Worm (Caenorhabditis elegans) whole organism, L1 larva: ENCODE measurements around the gene slc-28.1.

Source experiments
- aha-1 ChIP-seq: fragments of 150-350 bp; optimal IDR thresholded peaks from 2 replicates; lab custom pipeline; 2014; ENCODE audit warnings: missing biosample characterization, missing genetic modification characterization
- ceh-82 ChIP-seq, 3 experiments: fragments of 150-350 bp in 1 of 3; sonication (generic microtip) in 2 of 3; optimal IDR thresholded peaks; 2 replicates each; lab custom pipeline; 2014 to 2017; ENCODE audit warnings: missing biosample characterization in 3 of 3, missing genetic modification characterization in 3 of 3
- ces-1 ChIP-seq: fragments of 150-350 bp; optimal IDR thresholded peaks from 2 replicates; lab custom pipeline; 2014; ENCODE audit warnings: missing biosample characterization, missing genetic modification reagents, missing genetic modification characterization
- hlh-17 ChIP-seq: fragments of 200-800 bp; sonication (Bioruptor generic); optimal IDR thresholded peaks from 2 replicates; lab custom pipeline; 2018; ENCODE audit warnings: missing genetic modification characterization, mild to moderate bottlenecking, missing compliant biosample characterization, moderate library complexity, borderline replicate concordance
- mep-1 ChIP-seq: fragments of 150-350 bp; optimal IDR thresholded peaks from 2 replicates; lab custom pipeline; 2014; ENCODE audit warnings: missing biosample characterization, missing genetic modification characterization
- nhr-11 ChIP-seq: fragments of 150-350 bp; optimal IDR thresholded peaks from 2 replicates; lab custom pipeline; 2014; ENCODE audit warnings: missing biosample characterization, missing genetic modification characterization
- nhr-90 ChIP-seq: sonication (generic microtip); optimal IDR thresholded peaks from 2 replicates; lab custom pipeline; 2016; ENCODE audit warnings: mild to moderate bottlenecking, missing genetic modification characterization, missing compliant biosample characterization; ENCODE audit not compliant: poor library complexity
- pqm-1 ChIP-seq: sonication (generic microtip); optimal IDR thresholded peaks from 3 replicates; lab custom pipeline; 2017; ENCODE audit warnings: missing biosample characterization, missing genetic modification characterization
- snpc-4 ChIP-seq: fragments of 150-350 bp; optimal IDR thresholded peaks from 2 replicates; lab custom pipeline; 2014; ENCODE audit warnings: missing biosample characterization, missing genetic modification characterization
- sptf-1 ChIP-seq: fragments of 150-350 bp; optimal IDR thresholded peaks from 2 replicates; lab custom pipeline; 2014; ENCODE audit warnings: missing biosample characterization, missing genetic modification characterization

- TF ChIP-seq mep-1 (tag; lab: Kevin White, UChicago) (no peak), ceh-82 (tag; optimal IDR thresholded peaks at IDR 0.05; lab: Kevin White, UChicago) (no peak), snpc-4 (tag; lab: Kevin White, UChicago) (no peak), sptf-1 (tag; lab: Kevin White, UChicago) (no peak), nhr-11 (tag; lab: Kevin White, UChicago) (no peak), pqm-1 (no peak), nhr-90 (tag; lab: Kevin White, UChicago) (no peak), hlh-17 (no peak), ces-1 (GFP tag; lab: Kevin White, UChicago) (no peak), aha-1 (tag; lab: Kevin White, UChicago) (no peak)
These were observed 13.8 kb upstream of the slc-28.1 start for ce11 chrV:3449810-3450209.
